Comparison of ENCODE assay signal across 4 fruit fly cellular contexts in genomic region chrX:10697731-10698130, dm6.
TF ChIP-seq lines count a peak whose summit lies in the region.

No protein-coding gene starts in this region.

- no peak for TF ChIP-seq CTCF in whole organism, embryonic (GFP tag; optimal IDR thresholded peaks at IDR 0.05; lab: Kevin White, UChicago)

TF ChIP-seq in whole organism, embryonic, 481 proteins besides CTCF, POLR2A, EP300 and RAD21 (continues in another document):
- TF ChIP-seq maf-S (GFP tag; optimal IDR thresholded peaks at IDR 0.05; lab: Kevin White, UChicago) (no peak), CG13287 (GFP tag; IDR thresholded peaks at IDR 0.05; lab: Robert Waterston, UW; ENCODE audit: partially characterized antibody) (no peak), tna (GFP tag; IDR thresholded peaks at IDR 0.05; lab: Robert Waterston, UW; ENCODE audit: partially characterized antibody) (no peak), gce (GFP tag; IDR thresholded peaks at IDR 0.05; lab: Robert Waterston, UW) (no peak), tap (tag; optimal IDR thresholded peaks at IDR 0.05; lab: Kevin White, UChicago) (no peak), Med (GFP tag; lab: Kevin White, UChicago) (peak; percentile 62), psq (GFP tag; optimal IDR thresholded peaks at IDR 0.05; lab: Kevin White, UChicago) (no peak), MTF-1 (GFP tag; optimal IDR thresholded peaks at IDR 0.05; lab: Kevin White, UChicago; ENCODE audit: borderline replicate concordance) (no peak), CG10565 (GFP tag; optimal IDR thresholded peaks at IDR 0.05; lab: Kevin White, UChicago) (no peak), tin (GFP tag; optimal IDR thresholded peaks at IDR 0.05; lab: Kevin White, UChicago) (no peak), prd (optimal IDR thresholded peaks at IDR 0.05; lab: Kevin White, UChicago) (no peak), prd (GFP tag; IDR thresholded peaks at IDR 0.05; lab: Robert Waterston, UW) (no peak), fu2 (GFP tag; optimal IDR thresholded peaks at IDR 0.05; lab: Kevin White, UChicago) (no peak), CG12942 (GFP tag; optimal IDR thresholded peaks at IDR 0.05; lab: Kevin White, UChicago) (no peak), ssp (GFP tag; IDR thresholded peaks at IDR 0.05; lab: Robert Waterston, UW) (no peak), chinmo (GFP tag; IDR thresholded peaks at IDR 0.05; lab: Robert Waterston, UW; ENCODE audit: partially characterized antibody) (no peak), CG14710 (tag; optimal IDR thresholded peaks at IDR 0.05; lab: Kevin White, UChicago) (no peak), CG9932 (GFP tag; IDR thresholded peaks at IDR 0.05; lab: Robert Waterston, UW) (no peak), twi (tag; optimal IDR thresholded peaks at IDR 0.05; lab: Kevin White, UChicago) (no peak), Sry-δ (GFP tag; optimal IDR thresholded peaks at IDR 0.05; lab: Kevin White, UChicago) (no peak), D (optimal IDR thresholded peaks at IDR 0.05; lab: Kevin White, UChicago) (no peak), D (GFP tag; optimal IDR thresholded peaks at IDR 0.05; lab: Kevin White, UChicago) (no peak), CG14965 (GFP tag; optimal IDR thresholded peaks at IDR 0.05; lab: Kevin White, UChicago; ENCODE audit: borderline replicate concordance) (no peak)

TF ChIP-seq in whole organism, prepupa, 60 proteins besides CTCF, POLR2A, EP300 and RAD21 (continues in another document):
- no peak for TF ChIP-seq CG34406 (GFP tag; optimal IDR thresholded peaks at IDR 0.05; lab: Kevin White, UChicago)
- no peak for TF ChIP-seq Met (GFP tag; optimal IDR thresholded peaks at IDR 0.05; lab: Kevin White, UChicago)
- no peak for TF ChIP-seq ss (GFP tag; optimal IDR thresholded peaks at IDR 0.05; lab: Kevin White, UChicago)
- no peak for TF ChIP-seq CG6792 (GFP tag; optimal IDR thresholded peaks at IDR 0.05; lab: Kevin White, UChicago)
- TF ChIP-seq eg (GFP tag; IDR thresholded peaks at IDR 0.05; lab: Robert Waterston, UW): no peak
- TF ChIP-seq CG3919 (GFP tag; optimal IDR thresholded peaks at IDR 0.05; lab: Kevin White, UChicago): peak; percentile 13
- TF ChIP-seq CG6808 (GFP tag; optimal IDR thresholded peaks at IDR 0.05; lab: Kevin White, UChicago): no peak
- no peak for TF ChIP-seq Gug (GFP tag; IDR thresholded peaks at IDR 0.05; lab: Robert Waterston, UW)
- no peak for TF ChIP-seq CG6276 (GFP tag; optimal IDR thresholded peaks at IDR 0.05; lab: Kevin White, UChicago)
- no peak for TF ChIP-seq Eip75B (GFP tag; optimal IDR thresholded peaks at IDR 0.05; lab: Kevin White, UChicago)
- TF ChIP-seq dac (GFP tag; optimal IDR thresholded peaks at IDR 0.05; lab: Kevin White, UChicago): no peak
- TF ChIP-seq Sox102F (GFP tag; optimal IDR thresholded peaks at IDR 0.05; lab: Kevin White, UChicago): no peak
- TF ChIP-seq CG9139 (GFP tag; optimal IDR thresholded peaks at IDR 0.05; lab: Kevin White, UChicago): no peak
- TF ChIP-seq CG11762 (GFP tag; optimal IDR thresholded peaks at IDR 0.05; lab: Kevin White, UChicago; ENCODE audit: insufficient read depth): no peak
- TF ChIP-seq CG16779 (tag; optimal IDR thresholded peaks at IDR 0.05; lab: Kevin White, UChicago): no peak
- no peak for TF ChIP-seq Ets21C (GFP tag; optimal IDR thresholded peaks at IDR 0.05; lab: Kevin White, UChicago)
- TF ChIP-seq CG15336 (GFP tag; IDR thresholded peaks at IDR 0.05; lab: Robert Waterston, UW): no peak
- no peak for TF ChIP-seq topi (GFP tag; optimal IDR thresholded peaks at IDR 0.05; lab: Kevin White, UChicago)
- TF ChIP-seq fd85E (GFP tag; optimal IDR thresholded peaks at IDR 0.05; lab: Kevin White, UChicago): no peak
- TF ChIP-seq CG10631 (GFP tag; optimal IDR thresholded peaks at IDR 0.05; lab: Kevin White, UChicago): peak; percentile 9
- TF ChIP-seq CG6854 (GFP tag; optimal IDR thresholded peaks at IDR 0.05; lab: Kevin White, UChicago): no peak
- no peak for TF ChIP-seq CG8319 (GFP tag; optimal IDR thresholded peaks at IDR 0.05; lab: Kevin White, UChicago)
- TF ChIP-seq pdm3 (GFP tag; optimal IDR thresholded peaks at IDR 0.05; lab: Kevin White, UChicago): no peak
- TF ChIP-seq vri (GFP tag; optimal IDR thresholded peaks at IDR 0.05; lab: Kevin White, UChicago): no peak
- no peak for TF ChIP-seq cyc (GFP tag; optimal IDR thresholded peaks at IDR 0.05; lab: Kevin White, UChicago)

TF ChIP-seq in whole organism, pupa, 21 proteins besides CTCF, POLR2A, EP300 and RAD21:
- no peak for TF ChIP-seq Pif1B (GFP tag; optimal IDR thresholded peaks at IDR 0.05; lab: Kevin White, UChicago)
- TF ChIP-seq CG34367 (tag; optimal IDR thresholded peaks at IDR 0.05; lab: Kevin White, UChicago): no peak
- 0 out of 3 replicates have a peak, but pooled peaks have one; percentile 32 for TF ChIP-seq CG4496 (GFP tag; IDR thresholded peaks at IDR 0.05; lab: Robert Waterston, UW)
- peak; percentile 32 for TF ChIP-seq CG8159 (tag; optimal IDR thresholded peaks at IDR 0.05; lab: Kevin White, UChicago)
- TF ChIP-seq CG14655 (GFP tag; optimal IDR thresholded peaks at IDR 0.05; lab: Kevin White, UChicago): no peak

TF ChIP-seq in whole organism, wandering third instar larva, 38 proteins besides CTCF, POLR2A, EP300 and RAD21:
- TF ChIP-seq Vsx2 (GFP tag; optimal IDR thresholded peaks at IDR 0.05; lab: Kevin White, UChicago; ENCODE audit: partially characterized antibody) (no peak), N (GFP tag; optimal IDR thresholded peaks at IDR 0.05; lab: Kevin White, UChicago) (no peak), Dfd (GFP tag; optimal IDR thresholded peaks at IDR 0.05; lab: Kevin White, UChicago) (peak; percentile 14), Hnf4 (GFP tag; optimal IDR thresholded peaks at IDR 0.05; lab: Kevin White, UChicago) (no peak), HLH106 (tag; optimal IDR thresholded peaks at IDR 0.05; lab: Kevin White, UChicago) (peak; percentile 7), ey (GFP tag; optimal IDR thresholded peaks at IDR 0.05; lab: Kevin White, UChicago) (no peak), Jra (GFP tag; optimal IDR thresholded peaks at IDR 0.05; lab: Kevin White, UChicago) (no peak), woc (GFP tag; optimal IDR thresholded peaks at IDR 0.05; lab: Kevin White, UChicago) (no peak), br (GFP tag; optimal IDR thresholded peaks at IDR 0.05; lab: Kevin White, UChicago) (no peak), rgr (GFP tag; optimal IDR thresholded peaks at IDR 0.05; lab: Kevin White, UChicago) (no peak), foxo (GFP tag; optimal IDR thresholded peaks at IDR 0.05; lab: Kevin White, UChicago) (peak in 1 of 2 experiments; percentile 0)
